Fruit fly (Drosophila melanogaster): Measurements from ENCODE around the gene phu.
A peak's percentile ranks its signal among the peaks of the same experiment; 100 is the strongest.

Gene phu

DNA sequence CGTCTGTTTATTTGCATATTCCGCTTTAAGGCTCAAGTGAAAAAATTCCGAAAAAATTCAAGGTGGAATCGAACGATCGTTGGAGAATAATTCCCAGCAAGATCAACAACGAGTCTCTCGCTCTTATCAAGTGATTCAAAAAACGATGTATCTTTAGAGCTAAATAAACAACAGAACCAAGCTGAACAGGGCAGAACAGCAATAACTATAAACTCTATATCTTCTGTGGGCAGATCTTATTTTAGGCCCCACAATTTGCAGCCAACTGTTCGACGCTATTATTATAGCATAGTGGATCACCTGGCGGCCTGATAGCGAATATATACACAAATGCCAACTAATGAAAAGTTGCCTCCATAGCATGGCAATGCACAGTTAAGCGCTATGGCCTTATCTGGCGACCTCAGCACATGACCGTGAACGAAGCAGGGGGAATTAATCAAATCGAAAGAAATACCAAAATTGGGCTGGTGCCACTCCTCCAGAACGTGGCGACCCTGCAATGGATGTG lies 34.8 kb downstream of the phu start (continued):
- TF ChIP-seq Atf6 (GFP tag; IDR thresholded peaks at IDR 0.05) = peak; percentile 45; the same call in 1 of the 2 replicates
- TF ChIP-seq CG10979 (tag; optimal IDR thresholded peaks at IDR 0.05) = no peak
- no peak for TF ChIP-seq h (optimal IDR thresholded peaks at IDR 0.05)
- TF ChIP-seq CG34376 (GFP tag; optimal IDR thresholded peaks at IDR 0.05) = peak; percentile 37
- no peak for TF ChIP-seq gt (GFP tag; IDR thresholded peaks at IDR 0.05)
- peak; percentile 21 for TF ChIP-seq HLH54F (GFP tag; optimal IDR thresholded peaks at IDR 0.05)
- TF ChIP-seq CG15269 (tag; optimal IDR thresholded peaks at IDR 0.05) = peak; percentile 9
- no peak for TF ChIP-seq ab (GFP tag; optimal IDR thresholded peaks at IDR 0.05)
- TF ChIP-seq crp (GFP tag; optimal IDR thresholded peaks at IDR 0.05) = no peak
- TF ChIP-seq oc (tag; optimal IDR thresholded peaks at IDR 0.05) = no peak
- peak; percentile 82; the same call in 2 of the 4 replicates for TF ChIP-seq chinmo (GFP tag; IDR thresholded peaks at IDR 0.05; ENCODE audit: partially characterized antibody)
- TF ChIP-seq BtbVII (GFP tag; optimal IDR thresholded peaks at IDR 0.05) = peak; percentile 18
- TF ChIP-seq CG7786 (GFP tag; optimal IDR thresholded peaks at IDR 0.05) = no peak
- peak; percentile 36 for TF ChIP-seq CG15011 (GFP tag; optimal IDR thresholded peaks at IDR 0.05)
- peak in 1 of 2 experiments; percentile 51 for TF ChIP-seq Pdp1 (GFP tag; optimal IDR thresholded peaks at IDR 0.05)
- peak; percentile 39 for TF ChIP-seq Hmr (GFP tag; optimal IDR thresholded peaks at IDR 0.05)
- peak; percentile 33 for TF ChIP-seq abd-A (tag; optimal IDR thresholded peaks at IDR 0.05)
- 0 out of 2 replicates have a peak, but pooled peaks have one; percentile 8 for TF ChIP-seq slbo (GFP tag; IDR thresholded peaks at IDR 0.05)
- peak; percentile 41 for TF ChIP-seq grn (GFP tag; optimal IDR thresholded peaks at IDR 0.05)
- peak; percentile 25 for TF ChIP-seq Fer3 (tag; optimal IDR thresholded peaks at IDR 0.05)
- TF ChIP-seq CG17359 (tag; optimal IDR thresholded peaks at IDR 0.05) = no peak
- peak; percentile 69 for TF ChIP-seq sd (tag; optimal IDR thresholded peaks at IDR 0.05)
- TF ChIP-seq ftz-f1 (GFP tag; optimal IDR thresholded peaks at IDR 0.05) = peak; percentile 93
- peak; percentile 17 for TF ChIP-seq CG6854 (GFP tag; optimal IDR thresholded peaks at IDR 0.05)
- TF ChIP-seq schlank (tag; optimal IDR thresholded peaks at IDR 0.05) = peak; percentile 19
- TF ChIP-seq ash1 (GFP tag; optimal IDR thresholded peaks at IDR 0.05) = no peak
- no peak for TF ChIP-seq seq (GFP tag; IDR thresholded peaks at IDR 0.05)
- no peak for TF ChIP-seq CG8290 (GFP tag; optimal IDR thresholded peaks at IDR 0.05)
- TF ChIP-seq CG8290 (tag; optimal IDR thresholded peaks at IDR 0.05) = peak in 1 of 2 experiments; percentile 37
- TF ChIP-seq D (optimal IDR thresholded peaks at IDR 0.05) = no peak
- TF ChIP-seq D (GFP tag; optimal IDR thresholded peaks at IDR 0.05) = no peak
- TF ChIP-seq Dip3 (GFP tag; optimal IDR thresholded peaks at IDR 0.05) = no peak
- no peak for TF ChIP-seq CG3407 (GFP tag; optimal IDR thresholded peaks at IDR 0.05)
- peak; percentile 18 for TF ChIP-seq Hey (tag; optimal IDR thresholded peaks at IDR 0.05)

DNA sequence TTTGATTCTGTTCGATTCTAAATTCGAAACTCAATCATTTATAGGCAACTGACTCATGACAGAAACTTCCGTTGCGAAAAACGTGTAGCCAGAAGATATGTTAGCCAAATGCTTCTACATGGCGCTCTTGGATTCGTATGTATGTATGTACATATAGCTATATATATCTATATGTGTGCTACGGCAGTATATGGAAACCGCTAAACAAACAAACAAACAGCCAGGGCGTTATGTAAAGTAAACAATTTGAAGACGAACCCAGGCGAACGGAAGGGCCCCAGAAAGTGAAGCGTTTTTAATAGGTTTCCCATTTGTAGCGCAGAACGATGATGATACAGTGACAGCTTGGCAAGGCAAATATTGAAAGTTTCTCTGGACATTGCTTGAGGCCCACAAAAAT lies 35.3 kb downstream of the phu start:
- peak; percentile 10 for TF ChIP-seq NfI (GFP tag; optimal IDR thresholded peaks at IDR 0.05)
- TF ChIP-seq CG3281 (GFP tag; optimal IDR thresholded peaks at IDR 0.05) = peak; percentile 7
- TF ChIP-seq ATbp (GFP tag; optimal IDR thresholded peaks at IDR 0.05) = peak; percentile 32
- peak; percentile 1 for TF ChIP-seq Spps (tag; optimal IDR thresholded peaks at IDR 0.05)
- TF ChIP-seq chinmo (GFP tag; IDR thresholded peaks at IDR 0.05; ENCODE audit: partially characterized antibody) = 0 out of 4 replicates have a peak, but pooled peaks have one; percentile 32
- TF ChIP-seq Pdp1 (GFP tag; optimal IDR thresholded peaks at IDR 0.05) = peak in 1 of 2 experiments; percentile 60
- TF ChIP-seq cwo (GFP tag; optimal IDR thresholded peaks at IDR 0.05) = peak; percentile 51
- peak; percentile 16 for TF ChIP-seq CG17385 (GFP tag; optimal IDR thresholded peaks at IDR 0.05)
- no peak for TF ChIP-seq CG16863 (GFP tag; optimal IDR thresholded peaks at IDR 0.05)
- peak; percentile 3 for TF ChIP-seq Dek (tag; optimal IDR thresholded peaks at IDR 0.05)
- TF ChIP-seq PHDP (tag; optimal IDR thresholded peaks at IDR 0.05) = peak; percentile 1
- TF ChIP-seq Sox100B (GFP tag; optimal IDR thresholded peaks at IDR 0.05) = peak; percentile 2
- peak; percentile 37 for TF ChIP-seq sens (GFP tag)
- no peak for TF ChIP-seq wek (GFP tag; optimal IDR thresholded peaks at IDR 0.05)
- no peak for TF ChIP-seq Elba2 (GFP tag; optimal IDR thresholded peaks at IDR 0.05)
- peak; percentile 15 for TF ChIP-seq cg (GFP tag; optimal IDR thresholded peaks at IDR 0.05)
- TF ChIP-seq lab (GFP tag; optimal IDR thresholded peaks at IDR 0.05) = peak; percentile 6
- TF ChIP-seq ERR (GFP tag; optimal IDR thresholded peaks at IDR 0.05) = no peak
- no peak for TF ChIP-seq ind (GFP tag; optimal IDR thresholded peaks at IDR 0.05)
- TF ChIP-seq fd64A (GFP tag; optimal IDR thresholded peaks at IDR 0.05) = peak; percentile 36
